Worm (Caenorhabditis elegans) whole organism, late embryonic: ENCODE data around the gene syx-3.

Source experiments
- C38D4.7 ChIP-seq: fragments of 200-800 bp; sonication (Bioruptor generic); optimal IDR thresholded peaks from 2 replicates; lab custom pipeline; 2018; ENCODE audit warnings: mild to moderate bottlenecking, missing genetic modification characterization, moderate library complexity, missing compliant biosample characterization
- ama-1 ChIP-seq: fragments of 150-350 bp; optimal IDR thresholded peaks from 2 replicates; lab custom pipeline; 2014
- ceh-19 ChIP-seq: fragments of 200-800 bp; sonication (Bioruptor generic); optimal IDR thresholded peaks from 2 replicates; lab custom pipeline; 2018; ENCODE audit warnings: mild to moderate bottlenecking, missing genetic modification characterization, missing compliant biosample characterization
- lin-11 ChIP-seq: fragments of 200-800 bp; sonication (Bioruptor generic); optimal IDR thresholded peaks from 2 replicates; lab custom pipeline; 2018; ENCODE audit warnings: mild to moderate bottlenecking, missing genetic modification characterization, missing compliant biosample characterization
- pag-3 ChIP-seq: sonication (generic microtip); optimal IDR thresholded peaks from 2 replicates; lab custom pipeline; 2016; ENCODE audit warnings: missing compliant biosample characterization, missing genetic modification characterization, borderline replicate concordance

DNA sequence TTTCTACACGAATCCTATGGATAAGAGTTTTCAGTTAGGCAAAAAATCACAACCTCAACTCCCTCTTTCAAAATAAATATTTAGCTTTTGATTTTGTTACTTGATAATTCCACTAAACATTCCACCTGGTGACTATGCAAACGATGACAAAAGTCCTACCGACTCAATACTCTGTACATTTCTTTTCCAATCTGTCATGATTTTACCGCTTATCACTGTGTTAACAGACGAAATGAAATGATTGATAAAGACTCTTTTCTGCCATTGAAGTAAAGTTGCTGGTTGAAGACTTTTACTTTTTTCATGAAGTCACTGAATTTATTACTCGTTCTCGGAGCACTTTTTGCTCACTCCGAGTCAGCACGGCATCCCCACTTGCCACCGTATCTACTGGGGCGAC lies 19.7 kb upstream of the syx-3 start, which contains the start of gene C26B9.5:
- TF ChIP-seq ama-1 (no peak), pag-3 (tag; lab: Kevin White, UChicago) (no peak), lin-11 (tag; lab: Kevin White, UChicago) (no peak), C38D4.7 (GFP tag; lab: Kevin White, UChicago) (no peak), ceh-19 (GFP tag; lab: Kevin White, UChicago) (no peak)
